Fruit fly (Drosophila melanogaster) whole organism, embryonic: Measurements from ENCODE around the gene dsf.
A peak's percentile ranks its signal among the peaks of the same experiment; 100 is the strongest.

Experiments used
- Bdp1 ChIP-seq: fragments of 200-800 bp; sonication (Bioruptor generic); optimal IDR thresholded peaks from 3 replicates; lab custom pipeline; 2016; ENCODE audit warnings: missing biosample characterization, missing genetic modification characterization
- CG10147 ChIP-seq: fragments of 200-800 bp; sonication (Bioruptor generic); optimal IDR thresholded peaks from 2 replicates; lab custom pipeline; 2019; ENCODE audit warnings: missing biosample characterization, mild to moderate bottlenecking, missing genetic modification characterization, moderate library complexity
- CG10979 ChIP-seq: fragments of 200-800 bp; sonication (Bioruptor generic); optimal IDR thresholded peaks from 2 replicates; lab custom pipeline; 2018; ENCODE audit warnings: missing biosample characterization, mild to moderate bottlenecking, missing genetic modification characterization, moderate library complexity
- CG12219 ChIP-seq: fragments of 200-800 bp; sonication (Bioruptor generic); optimal IDR thresholded peaks from 3 replicates; lab custom pipeline; 2018; ENCODE audit warnings: missing biosample characterization, mild to moderate bottlenecking, missing genetic modification characterization
- CG12769 ChIP-seq: fragments of 200-800 bp; sonication (Bioruptor generic); optimal IDR thresholded peaks from 2 replicates; lab custom pipeline; 2019; ENCODE audit warnings: missing biosample characterization, mild to moderate bottlenecking, missing genetic modification characterization, moderate library complexity
- CG14710 ChIP-seq: fragments of 200-800 bp; sonication (Bioruptor generic); optimal IDR thresholded peaks from 3 replicates; lab custom pipeline; 2019; ENCODE audit warnings: missing biosample characterization, mild to moderate bottlenecking, missing genetic modification characterization, moderate library complexity
- CG14860 ChIP-seq: fragments of 200-800 bp; sonication (Bioruptor generic); IDR thresholded peaks from 3 replicates; pipeline ENCODE4 v1.3.6; 2022; ENCODE audit warnings: missing biosample characterization, missing genetic modification characterization; ENCODE audit not compliant: partially characterized antibody
- CG1792 ChIP-seq: fragments of 200-800 bp; sonication (Bioruptor generic); optimal IDR thresholded peaks from 2 replicates; lab custom pipeline; 2016; ENCODE audit warnings: missing biosample characterization, missing genetic modification characterization
- CG1832 ChIP-seq: fragments of 200-800 bp; sonication (Bioruptor generic); optimal IDR thresholded peaks from 2 replicates; lab custom pipeline; 2017; ENCODE audit warnings: missing biosample characterization, mild to moderate bottlenecking, missing genetic modification characterization, inconsistent platforms
- CG30020 ChIP-seq: fragments of 200-800 bp; optimal IDR thresholded peaks from 2 replicates; lab custom pipeline; 2019; ENCODE audit warnings: missing biosample characterization, mild to moderate bottlenecking, missing genetic modification characterization, moderate library complexity
- CG30431 ChIP-seq: fragments of 200-800 bp; sonication (Bioruptor generic); optimal IDR thresholded peaks from 2 replicates; lab custom pipeline; 2017; ENCODE audit warnings: missing biosample characterization, missing genetic modification characterization
- CG3163 ChIP-seq: fragments of 200-800 bp; sonication (Bioruptor generic); optimal IDR thresholded peaks from 3 replicates; lab custom pipeline; 2016; ENCODE audit warnings: missing biosample characterization, missing genetic modification characterization
- CG4730 ChIP-seq: fragments of 200-800 bp; sonication (Bioruptor generic); IDR thresholded peaks from 2 replicates; pipeline ENCODE4 v1.3.6; 2022; ENCODE audit warnings: missing biosample characterization, missing genetic modification characterization
- CG6765 ChIP-seq: fragments of 200-800 bp; sonication (Bioruptor generic); optimal IDR thresholded peaks from 3 replicates; lab custom pipeline; 2017; ENCODE audit warnings: missing biosample characterization, mild to moderate bottlenecking, missing genetic modification characterization
- CG7987 ChIP-seq: fragments of 200-800 bp; sonication (Bioruptor generic); optimal IDR thresholded peaks from 2 replicates; lab custom pipeline; 2018; ENCODE audit warnings: missing biosample characterization, mild to moderate bottlenecking, missing genetic modification characterization, moderate library complexity
- CG8281 ChIP-seq: fragments of 200-800 bp; sonication (Bioruptor generic); optimal IDR thresholded peaks from 2 replicates; lab custom pipeline; 2018; ENCODE audit warnings: missing biosample characterization, mild to moderate bottlenecking, missing genetic modification characterization, moderate library complexity
- CG8290 ChIP-seq, 3 experiments: fragments of 200-800 bp; sonication (Bioruptor generic); optimal IDR thresholded peaks; 2 replicates each; lab custom pipeline; 2016 to 2019; ENCODE audit warnings: missing biosample characterization in 3 of 3, missing genetic modification characterization in 3 of 3, mild to moderate bottlenecking in 2 of 3, moderate library complexity in 1 of 3
- CG9817 ChIP-seq: fragments of 200-800 bp; sonication (Bioruptor generic); optimal IDR thresholded peaks from 2 replicates; lab custom pipeline; 2018; ENCODE audit warnings: missing biosample characterization, mild to moderate bottlenecking, missing genetic modification characterization, moderate library complexity
- CHES-1-like ChIP-seq: fragments of 200-800 bp; sonication (Bioruptor generic); optimal IDR thresholded peaks from 2 replicates; lab custom pipeline; 2016; ENCODE audit warnings: missing biosample characterization, missing genetic modification characterization
- CTCF ChIP-seq: fragments of 200-800 bp; sonication (Bioruptor generic); optimal IDR thresholded peaks from 2 replicates; lab custom pipeline; 2017; ENCODE audit warnings: missing biosample characterization, mild to moderate bottlenecking, missing genetic modification characterization, moderate library complexity
- HLH4C ChIP-seq: fragments of 200-800 bp; sonication (Bioruptor generic); IDR thresholded peaks from 3 replicates; pipeline ENCODE4 v1.3.6; 2022; ENCODE audit warnings: missing biosample characterization, missing genetic modification characterization; ENCODE audit not compliant: partially characterized antibody
- Jarid2 ChIP-seq: fragments of 200-800 bp; sonication (Bioruptor generic); optimal IDR thresholded peaks from 3 replicates; lab custom pipeline; 2017; ENCODE audit warnings: mild to moderate bottlenecking, missing biosample characterization, missing genetic modification reagents, missing genetic modification characterization
- MESR4 ChIP-seq: fragments of 200-800 bp; sonication (Bioruptor generic); optimal IDR thresholded peaks from 2 replicates; lab custom pipeline; 2018; ENCODE audit warnings: missing biosample characterization, mild to moderate bottlenecking, missing genetic modification characterization, moderate library complexity
- Nf-YB ChIP-seq: fragments of 200-800 bp; sonication (Bioruptor generic); optimal IDR thresholded peaks from 3 replicates; lab custom pipeline; 2019; ENCODE audit warnings: missing biosample characterization, mild to moderate bottlenecking, missing genetic modification characterization, moderate library complexity
- Optix ChIP-seq: fragments of 200-800 bp; sonication (Bioruptor generic); IDR thresholded peaks from 3 replicates; pipeline ENCODE4 v1.3.6; 2022; ENCODE audit warnings: missing biosample characterization, missing genetic modification characterization
- Ravus ChIP-seq: fragments of 200-800 bp; sonication (Bioruptor generic); IDR thresholded peaks from 2 replicates; pipeline ENCODE4 v1.3.6; 2022; ENCODE audit warnings: missing biosample characterization, missing genetic modification characterization
- Sox100B ChIP-seq: fragments of 200-800 bp; sonication (Bioruptor generic); optimal IDR thresholded peaks from 3 replicates; lab custom pipeline; 2018; ENCODE audit warnings: missing biosample characterization, mild to moderate bottlenecking, missing genetic modification characterization
- Spps ChIP-seq: fragments of 200-800 bp; sonication (Bioruptor generic); optimal IDR thresholded peaks from 2 replicates; lab custom pipeline; 2018; ENCODE audit warnings: missing biosample characterization, mild to moderate bottlenecking, missing genetic modification characterization
- abd-A ChIP-seq: fragments of 200-800 bp; sonication (Bioruptor generic); optimal IDR thresholded peaks from 3 replicates; lab custom pipeline; 2019; ENCODE audit warnings: missing biosample characterization, mild to moderate bottlenecking, missing genetic modification characterization, moderate library complexity
- bab2 ChIP-seq: fragments of 200-800 bp; sonication (Bioruptor generic); optimal IDR thresholded peaks from 2 replicates; lab custom pipeline; 2016; ENCODE audit warnings: missing biosample characterization, missing genetic modification characterization
- cad ChIP-seq: fragments of >200 bp; optimal IDR thresholded peaks from 2 replicates; lab custom pipeline; 2017; ENCODE audit warnings: missing biosample characterization, missing genetic modification characterization
- ci ChIP-seq: fragments of 200-800 bp; sonication (Bioruptor generic); IDR thresholded peaks from 3 replicates; pipeline ENCODE4 v1.3.6; 2022; ENCODE audit warnings: missing biosample characterization, missing genetic modification characterization
- emc ChIP-seq: fragments of 200-800 bp; sonication (Bioruptor generic); optimal IDR thresholded peaks from 2 replicates; lab custom pipeline; 2016; ENCODE audit warnings: missing biosample characterization, missing genetic modification characterization
- eve ChIP-seq, 2 experiments: fragments of >200 bp; optimal IDR thresholded peaks; 2 replicates each; lab custom pipeline; 2017; ENCODE audit warnings: missing biosample characterization in 2 of 2, missing genetic modification characterization in 2 of 2
- exex ChIP-seq: fragments of 200-800 bp; sonication (Bioruptor generic); optimal IDR thresholded peaks from 4 replicates; lab custom pipeline; 2018; ENCODE audit warnings: missing biosample characterization, mild to moderate bottlenecking, missing genetic modification characterization, moderate library complexity
- jumu ChIP-seq: fragments of 200-800 bp; sonication (Bioruptor generic); optimal IDR thresholded peaks from 3 replicates; lab custom pipeline; 2016; ENCODE audit warnings: missing biosample characterization, missing genetic modification characterization
- kah ChIP-seq: fragments of 200-800 bp; sonication (Bioruptor generic); optimal IDR thresholded peaks from 2 replicates; lab custom pipeline; 2018; ENCODE audit warnings: missing biosample characterization, mild to moderate bottlenecking, missing genetic modification characterization
- ken ChIP-seq: fragments of 200-800 bp; sonication (Bioruptor generic); IDR thresholded peaks from 3 replicates; pipeline ENCODE4 v1.3.6; 2022; ENCODE audit warnings: missing biosample characterization, missing genetic modification characterization
- lbe ChIP-seq: fragments of 200-800 bp; sonication (Bioruptor generic); optimal IDR thresholded peaks from 2 replicates; lab custom pipeline; 2016; ENCODE audit warnings: missing biosample characterization, mild to moderate bottlenecking, missing genetic modification characterization
- nau ChIP-seq: fragments of 200-800 bp; sonication (Bioruptor generic); optimal IDR thresholded peaks from 3 replicates; lab custom pipeline; 2017; ENCODE audit warnings: missing biosample characterization, mild to moderate bottlenecking, missing genetic modification characterization, missing genetic modification reagents
- nerfin-2 ChIP-seq: fragments of 200-800 bp; sonication (Bioruptor generic); IDR thresholded peaks from 2 replicates; pipeline ENCODE4 v1.3.6; 2022; ENCODE audit warnings: missing biosample characterization, missing genetic modification characterization; ENCODE audit not compliant: partially characterized antibody
- oc ChIP-seq: fragments of 200-800 bp; sonication (Bioruptor generic); optimal IDR thresholded peaks from 2 replicates; lab custom pipeline; 2018; ENCODE audit warnings: missing biosample characterization, mild to moderate bottlenecking, missing genetic modification characterization, moderate library complexity
- pho ChIP-seq: fragments of 200-800 bp; sonication (Bioruptor generic); optimal IDR thresholded peaks from 2 replicates; lab custom pipeline; 2016; ENCODE audit warnings: missing biosample characterization, missing genetic modification characterization
- pzg ChIP-seq: fragments of 200-800 bp; sonication (Bioruptor generic); optimal IDR thresholded peaks from 3 replicates; lab custom pipeline; 2018; ENCODE audit warnings: missing biosample characterization, mild to moderate bottlenecking, missing genetic modification characterization, moderate library complexity
- sd ChIP-seq: fragments of 200-800 bp; sonication (Bioruptor generic); optimal IDR thresholded peaks from 3 replicates; lab custom pipeline; 2018; ENCODE audit warnings: missing biosample characterization, mild to moderate bottlenecking, missing genetic modification characterization, moderate library complexity
- seq ChIP-seq: fragments of 200-800 bp; sonication (Bioruptor generic); IDR thresholded peaks from 2 replicates; pipeline ENCODE4 v1.3.6; 2022; ENCODE audit warnings: missing biosample characterization, missing genetic modification characterization
- slou ChIP-seq: fragments of 200-800 bp; sonication (Bioruptor generic); optimal IDR thresholded peaks from 3 replicates; lab custom pipeline; 2016; ENCODE audit warnings: missing biosample characterization, missing genetic modification characterization
- tio ChIP-seq: fragments of 200-800 bp; sonication (Bioruptor generic); optimal IDR thresholded peaks from 2 replicates; lab custom pipeline; 2017; ENCODE audit warnings: missing biosample characterization, missing genetic modification characterization, inconsistent platforms
- tna ChIP-seq: fragments of 200-800 bp; sonication (Bioruptor generic); IDR thresholded peaks from 2 replicates; pipeline ENCODE4 v1.3.6; 2022; ENCODE audit warnings: missing biosample characterization, missing genetic modification characterization; ENCODE audit not compliant: partially characterized antibody

dsf gene

dm6 chr2L:5982334-5982987 is 56.7 kb downstream of the dsf start (continued):
- peak; percentile 8 for TF ChIP-seq sd (tag; lab: Kevin White, UChicago)
- peak; percentile 61 for TF ChIP-seq CG12769
- peak; percentile 38 for TF ChIP-seq pho (GFP tag; lab: Kevin White, UChicago)
- TF ChIP-seq abd-A (tag; lab: Kevin White, UChicago), result no peak
- no peak for TF ChIP-seq CG4730 (GFP tag; lab: Robert Waterston, UW)
- TF ChIP-seq exex (tag; lab: Kevin White, UChicago), result peak; percentile 4
- peak; percentile 43 for TF ChIP-seq CG14710 (tag; lab: Kevin White, UChicago)
- TF ChIP-seq CG1832 (GFP tag; lab: Kevin White, UChicago), result peak; percentile 96
- TF ChIP-seq Nf-YB (GFP tag; lab: Kevin White, UChicago), result peak; percentile 50
- no peak for TF ChIP-seq Optix (GFP tag; lab: Robert Waterston, UW)
- no peak for TF ChIP-seq CG8281 (tag; lab: Kevin White, UChicago)
- peak; percentile 51 for TF ChIP-seq bab2 (GFP tag; lab: Kevin White, UChicago)
- TF ChIP-seq CG14860, result no peak
- TF ChIP-seq Spps, result no peak
- TF ChIP-seq CG1792 (GFP tag; lab: Kevin White, UChicago), result no peak
- TF ChIP-seq tna (GFP tag; lab: Robert Waterston, UW), result no peak
- peak; percentile 15 for TF ChIP-seq CG6765 (GFP tag; lab: Kevin White, UChicago)
- peak; percentile 38 for TF ChIP-seq lbe (GFP tag; lab: Kevin White, UChicago)
- peak; percentile 0 for TF ChIP-seq CG12219
- no peak for TF ChIP-seq slou (GFP tag; lab: Kevin White, UChicago)
- peak; percentile 47 for TF ChIP-seq pzg (GFP tag; lab: Kevin White, UChicago)
- peak; percentile 45 for TF ChIP-seq jumu (GFP tag; lab: Kevin White, UChicago)
- TF ChIP-seq CG10979 (tag; lab: Kevin White, UChicago), result peak; percentile 33
- TF ChIP-seq nau (GFP tag; lab: Kevin White, UChicago), result peak; percentile 32
- TF ChIP-seq tio (GFP tag; lab: Kevin White, UChicago), result no peak
- no peak for TF ChIP-seq CG30431 (GFP tag; lab: Kevin White, UChicago)
- peak; percentile 72 for TF ChIP-seq CG8290 (GFP tag; optimal IDR thresholded peaks at IDR 0.05; lab: Kevin White, UChicago)
- TF ChIP-seq CG8290 (tag; optimal IDR thresholded peaks at IDR 0.05; lab: Kevin White, UChicago), result peak; percentile 84 to 95
- TF ChIP-seq CG3163 (GFP tag; lab: Kevin White, UChicago), result peak; percentile 43
- peak; percentile 6 for TF ChIP-seq oc (tag; lab: Kevin White, UChicago)
- no peak for TF ChIP-seq HLH4C (GFP tag; lab: Robert Waterston, UW)
- no peak for TF ChIP-seq emc (GFP tag; lab: Kevin White, UChicago)
- peak; percentile 56 for TF ChIP-seq CHES-1-like (GFP tag; lab: Kevin White, UChicago)
- peak; percentile 45 for TF ChIP-seq Jarid2 (GFP tag; lab: Kevin White, UChicago)
- no peak for TF ChIP-seq CG30020
- TF ChIP-seq CTCF (GFP tag; lab: Kevin White, UChicago), result peak; percentile 35
- peak; percentile 54 for TF ChIP-seq CG7987 (GFP tag; lab: Kevin White, UChicago)
- TF ChIP-seq ken, result no peak
- no peak for TF ChIP-seq Ravus (GFP tag; lab: Robert Waterston, UW)
- TF ChIP-seq kah, result no peak
- TF ChIP-seq Sox100B (GFP tag; lab: Kevin White, UChicago), result peak; percentile 7
- TF ChIP-seq seq (GFP tag; lab: Robert Waterston, UW), result no peak
- TF ChIP-seq cad (GFP tag; lab: Kevin White, UChicago), result no peak
- TF ChIP-seq MESR4 (GFP tag; lab: Kevin White, UChicago), result peak; percentile 1
- TF ChIP-seq eve (GFP tag; optimal IDR thresholded peaks at IDR 0.05; lab: Kevin White, UChicago), result no peak
- no peak for TF ChIP-seq CG10147
- no peak for TF ChIP-seq Bdp1
- TF ChIP-seq CG9817 (tag; lab: Kevin White, UChicago), result peak; percentile 38
- no peak for TF ChIP-seq ci (GFP tag; lab: Robert Waterston, UW)
- TF ChIP-seq nerfin-2 (GFP tag; lab: Robert Waterston, UW), result no peak
